Fruit fly (Drosophila melanogaster): ENCODE data around the gene CG5180.

DNA sequence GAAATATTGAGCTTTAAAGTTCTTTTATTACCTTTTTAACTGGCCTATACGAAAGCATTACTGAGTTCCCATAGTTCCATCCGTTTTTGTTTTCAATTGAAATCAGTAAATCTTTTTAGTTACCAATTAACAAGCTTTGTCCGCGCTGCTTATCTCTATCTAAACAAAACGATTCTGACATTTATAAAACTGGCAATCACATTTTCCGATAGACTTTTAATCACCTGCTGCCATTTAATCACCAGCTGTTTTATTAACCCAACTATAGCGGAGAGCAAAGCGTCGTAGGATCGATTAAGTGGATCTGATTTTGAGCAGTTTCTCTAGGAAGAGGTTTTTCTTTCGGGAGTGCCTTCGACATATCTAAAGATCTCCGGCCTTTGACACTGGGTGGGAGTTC, 44.9 kb downstream of the CG5180 start:
- TF ChIP-seq Pif1B (GFP tag; optimal IDR thresholded peaks at IDR 0.05) (no peak), CG32121 (GFP tag; IDR thresholded peaks at IDR 0.05) (no peak), CG9948 (tag; optimal IDR thresholded peaks at IDR 0.05) (no peak), EcR (GFP tag; optimal IDR thresholded peaks at IDR 0.05) (no peak), CG15710 (tag; optimal IDR thresholded peaks at IDR 0.05) (no peak), CG8301 (tag; optimal IDR thresholded peaks at IDR 0.05) (no peak), D1 (tag; optimal IDR thresholded peaks at IDR 0.05) (no peak), CG13204 (GFP tag; optimal IDR thresholded peaks at IDR 0.05) (no peak), CG8159 (tag; optimal IDR thresholded peaks at IDR 0.05) (no peak), fd96Ca (GFP tag; IDR thresholded peaks at IDR 0.05) (no peak)

Measured in whole organism, pupa.